Worm (Caenorhabditis elegans) whole organism, midembryonic: ENCODE data around the gene T13G4.7.
A peak's percentile ranks its signal among the peaks of the same experiment; 100 is the strongest.

Source experiments
- T22C8.4 ChIP-seq: fragments of 200-800 bp; sonication (Bioruptor generic); IDR thresholded peaks from 2 replicates; pipeline ENCODE4 v1.3.6; 2022; ENCODE audit warnings: missing genetic modification characterization, missing compliant biosample characterization
- cog-1 ChIP-seq: sonication (generic microtip); optimal IDR thresholded peaks from 2 replicates; lab custom pipeline; 2016; ENCODE audit warnings: missing genetic modification characterization, missing compliant biosample characterization
- flt-1 ChIP-seq: fragments of 200-800 bp; sonication (Bioruptor generic); IDR thresholded peaks from 2 replicates; pipeline ENCODE4 v1.3.6; 2022; ENCODE audit warnings: missing genetic modification characterization, missing compliant biosample characterization
- klf-2 ChIP-seq: fragments of 200-800 bp; sonication (Bioruptor generic); conservative IDR thresholded peaks from 2 replicates; pipeline ENCODE4 v1.3.6; 2022; ENCODE audit warnings: missing genetic modification reagents, missing genetic modification characterization, missing compliant biosample characterization
- med-1 ChIP-seq: sonication (generic microtip); optimal IDR thresholded peaks from 2 replicates; lab custom pipeline; 2017; ENCODE audit warnings: missing genetic modification characterization, mild to moderate bottlenecking, missing compliant biosample characterization, antibody characterized with exemption, missing genetic modification reagents; ENCODE audit not compliant: insufficient read depth
- ref-1 ChIP-seq: fragments of 200-800 bp; sonication (Bioruptor generic); conservative IDR thresholded peaks from 2 replicates; pipeline ENCODE4 v1.3.6; 2022; ENCODE audit warnings: missing genetic modification reagents, missing genetic modification characterization, missing compliant biosample characterization
- tab-1 ChIP-seq: fragments of 200-800 bp; sonication (Bioruptor generic); IDR thresholded peaks from 2 replicates; pipeline ENCODE4 v1.3.6; 2022; ENCODE audit warnings: missing genetic modification characterization, missing compliant biosample characterization
- ztf-23 ChIP-seq: fragments of 200-800 bp; sonication (Bioruptor generic); IDR thresholded peaks from 2 replicates; pipeline ENCODE4 v1.3.6; 2022; ENCODE audit warnings: missing genetic modification reagents, missing genetic modification characterization, missing compliant biosample characterization
- ztf-29 ChIP-seq: fragments of 200-800 bp; sonication (Bioruptor generic); IDR thresholded peaks from 2 replicates; pipeline ENCODE4 v1.3.6; 2022; ENCODE audit warnings: missing genetic modification reagents, missing genetic modification characterization, missing compliant biosample characterization

The T13G4.7 gene

DNA sequence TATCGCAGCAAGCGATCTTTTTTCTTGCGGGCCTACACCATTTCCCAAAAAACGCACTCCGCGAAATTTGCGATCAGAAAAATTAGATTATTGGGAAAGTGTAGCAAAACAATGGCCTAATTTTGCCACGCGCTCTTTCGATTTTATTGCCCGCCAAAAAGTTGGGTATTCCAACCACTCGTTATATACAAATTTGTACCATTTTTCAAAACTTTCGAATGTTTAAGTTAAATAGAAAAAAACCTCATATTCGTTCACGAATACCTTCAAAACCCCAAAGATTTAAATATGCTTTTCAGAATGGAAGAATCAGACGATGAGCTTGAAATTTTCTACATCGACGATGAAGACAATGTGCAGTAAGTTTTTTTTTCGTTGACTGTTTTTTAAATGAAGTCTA, 13.1 kb downstream of the T13G4.7 start, which contains the start of gene T13G4.1:
TSS of gene T13G4.1 (plus strand) at position 301 of the 400 bp plus-strand sequence.
- TF ChIP-seq tab-1 (GFP tag; lab: Robert Waterston, UW) (no peak), klf-2 (no peak)

DNA sequence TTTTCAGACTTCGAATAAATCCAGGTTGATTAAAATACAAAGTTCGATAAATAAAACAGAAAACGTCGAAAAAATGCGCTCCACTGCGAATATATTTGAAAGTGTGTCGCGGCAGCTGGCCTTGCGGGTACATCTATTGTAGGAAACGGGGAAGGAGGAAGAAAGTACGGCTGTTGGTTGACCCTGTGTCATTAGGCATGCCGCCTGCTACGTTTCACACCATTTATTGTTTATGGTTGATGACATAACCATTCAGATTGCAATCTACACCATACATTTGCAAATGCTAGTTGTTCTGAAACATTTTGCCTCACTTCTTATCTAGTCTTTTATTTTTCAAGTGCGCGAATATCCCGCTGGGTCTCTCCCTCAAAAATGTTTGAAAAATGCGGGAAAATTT, 14.3 kb downstream of the T13G4.7 start, which contains the start of gene T13G4.4:
TSS of gene T13G4.4 (minus strand) at position 97 of the 400 bp plus-strand sequence.
- TF ChIP-seq cog-1 (tag; lab: Kevin White, UChicago) (peak; percentile 3), ztf-23 (GFP tag; lab: Robert Waterston, UW) (no peak)

DNA sequence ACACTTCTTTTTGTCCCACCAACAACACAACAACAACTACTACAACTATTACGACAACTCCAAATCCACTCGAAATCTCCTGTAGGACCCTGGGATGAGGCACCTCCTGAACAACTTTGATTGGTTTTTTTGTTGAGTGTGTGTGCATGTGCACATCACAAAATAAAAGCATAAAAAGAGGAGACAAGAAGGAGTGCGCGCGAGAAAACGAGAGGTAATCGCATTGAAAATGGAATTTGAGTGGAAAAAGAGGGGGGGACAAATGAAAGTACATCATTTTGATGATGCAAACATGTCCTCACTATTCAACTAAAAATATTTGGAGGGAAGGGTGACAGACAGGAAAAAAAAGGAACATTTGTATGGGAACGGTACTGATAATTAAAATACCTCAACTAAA, 20.5 kb downstream of the T13G4.7 start:
- TF ChIP-seq ztf-23 (GFP tag; lab: Robert Waterston, UW), result no peak
- no peak for TF ChIP-seq T22C8.4
- TF ChIP-seq med-1, result no peak
- no peak for TF ChIP-seq ref-1 (GFP tag; lab: Robert Waterston, UW)
- no peak for TF ChIP-seq flt-1
- TF ChIP-seq klf-2, result no peak
- TF ChIP-seq ztf-29 (GFP tag; lab: Robert Waterston, UW), result no peak
- no peak for TF ChIP-seq cog-1 (tag; lab: Kevin White, UChicago)
- no peak for TF ChIP-seq tab-1 (GFP tag; lab: Robert Waterston, UW)

DNA sequence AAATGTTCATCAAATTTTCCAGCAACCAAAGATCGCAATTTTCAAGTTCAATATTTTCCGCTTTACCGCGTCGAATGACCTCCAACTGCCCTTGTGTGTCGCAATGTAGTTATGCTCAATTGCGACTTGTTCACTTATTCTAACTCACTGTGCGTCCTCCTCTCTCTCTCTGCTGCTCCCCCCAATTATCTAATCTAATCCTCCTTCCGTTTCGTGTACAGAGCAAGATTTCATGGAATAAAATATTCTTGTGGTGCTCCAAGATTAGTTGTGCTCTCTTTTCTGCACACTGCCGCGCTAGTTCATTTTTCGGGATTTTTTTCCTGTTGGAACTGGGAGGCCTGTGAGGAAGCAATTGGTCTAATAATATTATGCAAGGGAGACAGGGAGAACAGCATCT, 21.9 kb downstream of the T13G4.7 start:
- TF ChIP-seq ztf-23 (GFP tag; lab: Robert Waterston, UW), result no peak
- no peak for TF ChIP-seq med-1
- TF ChIP-seq T22C8.4, result no peak
- no peak for TF ChIP-seq ztf-29 (GFP tag; lab: Robert Waterston, UW)
- no peak for TF ChIP-seq klf-2
- no peak for TF ChIP-seq flt-1
- TF ChIP-seq ref-1 (GFP tag; lab: Robert Waterston, UW), result no peak
- TF ChIP-seq tab-1 (GFP tag; lab: Robert Waterston, UW), result no peak

DNA sequence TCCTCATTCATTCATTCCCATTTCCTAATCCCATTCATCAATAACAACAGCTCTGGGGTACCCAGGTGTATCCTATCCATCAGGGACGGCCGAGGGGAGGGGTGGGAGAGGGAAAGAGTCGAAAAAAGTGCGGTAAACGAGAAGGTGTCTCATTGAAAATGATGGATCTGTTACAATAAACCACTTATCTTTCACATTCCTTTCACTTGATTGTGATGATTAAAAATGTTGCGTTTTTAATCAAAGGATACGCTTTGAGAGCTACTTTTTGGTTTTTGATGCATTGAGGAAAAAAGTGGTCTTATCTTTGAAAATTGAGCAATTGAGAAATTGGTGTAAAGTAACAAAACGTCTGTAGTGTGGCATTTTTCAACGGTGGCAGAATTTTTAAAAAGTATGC, 22.7 kb downstream of the T13G4.7 start:
- TF ChIP-seq ref-1 (GFP tag; lab: Robert Waterston, UW), result no peak
- no peak for TF ChIP-seq ztf-23 (GFP tag; lab: Robert Waterston, UW)
- no peak for TF ChIP-seq klf-2

DNA sequence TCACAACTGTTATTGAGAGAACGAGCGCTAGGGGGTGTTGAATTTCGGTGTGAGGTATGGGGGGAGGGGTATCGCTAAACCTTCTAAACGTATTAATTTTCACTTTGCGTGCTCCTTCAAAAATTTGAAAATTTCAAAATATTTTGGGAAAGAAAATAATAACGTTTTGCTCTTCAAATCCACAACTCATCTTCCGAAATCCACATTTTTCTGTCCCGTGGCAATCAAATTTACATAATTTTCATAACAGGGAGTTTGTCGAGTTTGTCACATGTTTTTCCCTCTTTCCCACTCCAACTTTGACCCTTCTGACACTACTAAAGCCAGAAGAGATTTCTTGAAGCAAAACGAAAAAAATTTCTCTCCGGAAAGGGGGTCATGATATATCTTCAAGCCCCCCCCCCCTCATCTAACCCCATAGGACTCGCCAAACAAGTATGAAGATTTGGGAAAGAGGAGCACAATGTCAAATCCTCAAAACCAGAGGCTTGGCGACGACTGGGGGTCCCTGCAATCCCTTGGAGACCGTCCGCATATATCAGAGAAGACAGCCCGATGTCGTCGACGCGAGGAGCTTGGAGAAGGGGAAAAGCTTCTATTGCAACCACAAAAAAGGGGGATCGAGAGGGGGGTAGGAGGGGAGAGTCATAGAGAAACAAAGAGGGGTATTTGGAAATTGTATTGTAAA, 24.5 kb downstream of the T13G4.7 start:
- TF ChIP-seq ztf-29 (GFP tag; lab: Robert Waterston, UW) (no peak), ref-1 (GFP tag; lab: Robert Waterston, UW) (no peak), ztf-23 (GFP tag; lab: Robert Waterston, UW) (no peak), T22C8.4 (no peak), klf-2 (no peak), flt-1 (no peak)

DNA sequence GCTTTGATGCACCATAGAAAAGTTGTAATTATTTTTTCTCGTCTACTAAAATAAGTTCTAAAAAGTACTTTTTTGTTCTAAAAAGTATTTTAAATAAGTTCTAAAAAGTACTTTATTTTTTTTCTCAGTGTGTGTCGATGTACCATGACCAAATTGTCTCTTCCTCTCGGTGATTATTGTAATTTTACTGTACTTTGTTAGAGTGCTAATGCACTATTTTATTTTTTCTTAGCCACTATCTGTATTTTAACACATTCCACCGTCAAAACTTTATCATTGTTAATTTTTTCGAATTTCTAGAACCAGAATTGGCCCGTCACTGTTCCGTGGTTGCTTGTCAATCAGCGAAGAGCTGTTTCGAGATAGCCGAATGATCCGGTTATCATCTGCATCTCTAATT, 25.9 kb downstream of the T13G4.7 start, which contains the start of gene hot-8:
TSS of gene hot-8 (plus strand) at position 301 of the 400 bp plus-strand sequence.
- TF ChIP-seq ztf-29 (GFP tag; lab: Robert Waterston, UW), result no peak
- no peak for TF ChIP-seq T22C8.4
- no peak for TF ChIP-seq klf-2
- TF ChIP-seq ztf-23 (GFP tag; lab: Robert Waterston, UW), result no peak
- no peak for TF ChIP-seq flt-1
- TF ChIP-seq ref-1 (GFP tag; lab: Robert Waterston, UW), result no peak
- TF ChIP-seq med-1, result no peak
- no peak for TF ChIP-seq tab-1 (GFP tag; lab: Robert Waterston, UW)
- no peak for TF ChIP-seq cog-1 (tag; lab: Kevin White, UChicago)

DNA sequence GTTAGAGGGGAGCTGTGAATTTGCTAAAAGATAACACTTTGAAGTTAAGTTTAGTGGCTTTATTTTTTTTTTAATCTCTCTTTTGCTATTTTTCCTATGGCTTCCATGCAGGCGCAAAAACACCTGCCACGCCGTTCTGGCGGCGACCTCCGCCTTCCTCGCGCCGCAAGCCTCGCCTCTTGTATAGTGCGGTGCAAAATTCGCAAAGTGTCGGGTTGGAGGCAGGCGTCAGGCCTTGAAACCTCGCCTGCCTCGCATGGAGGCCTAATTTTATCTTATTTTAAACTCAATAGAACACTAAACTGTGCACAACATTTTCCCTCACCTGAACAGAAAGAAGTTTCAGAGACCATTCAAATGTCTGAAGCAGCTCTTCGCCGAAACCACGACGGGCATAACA, 33.9 kb downstream of the T13G4.7 start:
- no peak for TF ChIP-seq med-1
- no peak for TF ChIP-seq flt-1
- TF ChIP-seq T22C8.4, result no peak
- TF ChIP-seq ztf-29 (GFP tag; lab: Robert Waterston, UW), result no peak
- no peak for TF ChIP-seq ref-1 (GFP tag; lab: Robert Waterston, UW)
- no peak for TF ChIP-seq tab-1 (GFP tag; lab: Robert Waterston, UW)
- no peak for TF ChIP-seq klf-2
- no peak for TF ChIP-seq ztf-23 (GFP tag; lab: Robert Waterston, UW)
- no peak for TF ChIP-seq cog-1 (tag; lab: Kevin White, UChicago)

DNA sequence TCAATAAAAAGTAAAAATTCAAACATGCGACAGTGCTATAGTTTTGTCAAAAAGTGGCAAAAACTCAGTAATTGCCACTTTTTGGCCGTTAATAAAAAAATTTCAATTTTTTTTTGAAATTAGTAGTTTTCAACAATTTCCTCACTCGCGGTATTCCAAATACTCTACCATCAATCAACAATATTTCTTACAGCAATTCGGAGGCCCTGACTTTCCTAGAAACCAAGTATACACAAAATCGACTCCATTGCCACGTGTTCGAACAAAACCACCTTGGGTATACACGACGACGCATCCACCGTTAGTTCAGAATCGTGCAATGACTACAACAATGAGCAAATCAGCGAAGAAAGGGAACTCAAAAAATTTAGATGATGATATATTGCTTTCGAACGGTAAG, 34.3 kb downstream of the T13G4.7 start:
- TF ChIP-seq T22C8.4, result no peak
- no peak for TF ChIP-seq klf-2
- no peak for TF ChIP-seq tab-1 (GFP tag; lab: Robert Waterston, UW)
- TF ChIP-seq ztf-29 (GFP tag; lab: Robert Waterston, UW), result no peak
- no peak for TF ChIP-seq ref-1 (GFP tag; lab: Robert Waterston, UW)
- TF ChIP-seq ztf-23 (GFP tag; lab: Robert Waterston, UW), result no peak
- no peak for TF ChIP-seq cog-1 (tag; lab: Kevin White, UChicago)
- no peak for TF ChIP-seq flt-1

DNA sequence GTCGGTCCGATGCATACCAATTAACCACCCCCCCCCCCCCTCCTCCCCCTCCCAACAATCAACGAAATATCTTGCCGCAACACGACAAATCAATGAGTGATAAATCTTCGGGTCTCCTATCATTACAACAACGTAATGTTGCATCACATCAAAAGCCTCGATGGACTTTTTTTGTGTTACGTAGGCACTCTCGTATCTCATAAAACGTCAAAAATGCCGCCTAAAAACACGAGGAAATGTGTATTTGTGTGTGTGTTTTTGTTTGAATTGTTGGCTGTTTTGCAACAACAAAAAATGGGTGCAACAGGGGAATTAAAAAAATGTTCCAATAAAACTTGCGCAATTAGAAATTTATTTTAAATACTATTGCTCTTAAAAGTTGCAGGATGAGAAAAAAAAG, 38.7 kb downstream of the T13G4.7 start:
- no peak for TF ChIP-seq flt-1
- TF ChIP-seq ztf-23 (GFP tag; lab: Robert Waterston, UW), result no peak
- TF ChIP-seq tab-1 (GFP tag; lab: Robert Waterston, UW), result no peak
- TF ChIP-seq klf-2, result no peak
- TF ChIP-seq med-1, result no peak
- TF ChIP-seq cog-1 (tag; lab: Kevin White, UChicago), result no peak
- no peak for TF ChIP-seq ztf-29 (GFP tag; lab: Robert Waterston, UW)
- TF ChIP-seq T22C8.4, result no peak
- no peak for TF ChIP-seq ref-1 (GFP tag; lab: Robert Waterston, UW)

DNA sequence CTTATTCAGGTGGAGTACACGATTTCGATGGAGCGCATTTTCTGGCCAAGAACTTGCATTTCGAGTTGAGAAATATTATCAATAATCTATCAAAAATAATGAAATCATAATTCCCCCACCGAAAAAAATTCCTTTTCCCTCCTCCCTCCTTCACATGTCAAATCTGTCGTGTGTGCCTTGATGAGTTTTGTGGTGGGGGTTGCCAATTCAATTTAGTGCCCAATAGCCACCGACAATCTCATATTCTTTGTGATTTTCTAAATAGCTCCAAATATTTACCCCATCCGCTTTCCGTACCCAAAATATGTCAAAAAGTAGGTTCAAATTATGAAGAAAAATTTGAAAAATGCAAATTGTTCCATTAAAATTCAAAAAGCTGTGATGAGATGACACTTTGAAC, 43.9 kb downstream of the T13G4.7 start, which contains the start of gene tmc-1:
TSS of gene tmc-1 (plus strand) at position 189 of the 400 bp plus-strand sequence.
- TF ChIP-seq med-1 (no peak), ref-1 (GFP tag; lab: Robert Waterston, UW) (no peak), tab-1 (GFP tag; lab: Robert Waterston, UW) (no peak)
